Fruit fly (Drosophila melanogaster): ENCODE results near the gene Rlip.

Rlip gene

dm6 chr3R:21060430-21061245 is 43.2 kb downstream of the Rlip start, which contains the start of gene Mvl (continued):
- TF ChIP-seq CG17568 (GFP tag; optimal IDR thresholded peaks at IDR 0.05) (no peak), CG15269 (tag; optimal IDR thresholded peaks at IDR 0.05) (no peak), CG17612 (GFP tag; IDR thresholded peaks at IDR 0.05) (no peak), maf-S (GFP tag; optimal IDR thresholded peaks at IDR 0.05) (no peak), CG9932 (GFP tag; IDR thresholded peaks at IDR 0.05) (no peak), nom (GFP tag; optimal IDR thresholded peaks at IDR 0.05) (peak; percentile 28), fu2 (GFP tag; optimal IDR thresholded peaks at IDR 0.05) (no peak), Sox102F (GFP tag; optimal IDR thresholded peaks at IDR 0.05) (no peak), vvl (GFP tag; IDR thresholded peaks at IDR 0.05) (no peak; the same call in 1 of the 2 replicates), CG10431 (GFP tag; optimal IDR thresholded peaks at IDR 0.05) (no peak), ranshi (GFP tag; IDR thresholded peaks at IDR 0.05) (no peak), CG6813 (GFP tag; optimal IDR thresholded peaks at IDR 0.05) (no peak), mld (GFP tag; IDR thresholded peaks at IDR 0.05; ENCODE audit: partially characterized antibody) (no peak), da (GFP tag; optimal IDR thresholded peaks at IDR 0.05) (no peak), Meics (GFP tag; optimal IDR thresholded peaks at IDR 0.05) (no peak), Rx (GFP tag; IDR thresholded peaks at IDR 0.05) (no peak), Hr51 (GFP tag; optimal IDR thresholded peaks at IDR 0.05) (no peak), so (GFP tag; IDR thresholded peaks at IDR 0.05) (no peak), az2 (GFP tag; optimal IDR thresholded peaks at IDR 0.05) (no peak), E2f2 (GFP tag; IDR thresholded peaks at IDR 0.05) (peak; percentile 82; the same call in 1 of the 2 replicates), CG13287 (GFP tag; IDR thresholded peaks at IDR 0.05; ENCODE audit: partially characterized antibody) (0 out of 2 replicates have a peak, but pooled peaks have one; percentile 41), disco-r (GFP tag; optimal IDR thresholded peaks at IDR 0.05) (no peak), gem (tag; optimal IDR thresholded peaks at IDR 0.05) (no peak), jing (GFP tag; optimal IDR thresholded peaks at IDR 0.05) (no peak), Oaz (GFP tag; IDR thresholded peaks at IDR 0.05) (no peak), mirr (GFP tag; optimal IDR thresholded peaks at IDR 0.05) (peak; percentile 30), ac (GFP tag; optimal IDR thresholded peaks at IDR 0.05) (no peak), tup (GFP tag; optimal IDR thresholded peaks at IDR 0.05) (no peak), CG9797 (GFP tag; optimal IDR thresholded peaks at IDR 0.05) (peak; percentile 17), eyg (GFP tag; optimal IDR thresholded peaks at IDR 0.05) (no peak), CG6689 (GFP tag; IDR thresholded peaks at IDR 0.05) (no peak), CG13624 (GFP tag; optimal IDR thresholded peaks at IDR 0.05) (peak; percentile 32), zen2 (GFP tag; IDR thresholded peaks at IDR 0.05; ENCODE audit: partially characterized antibody) (peak; percentile 71; the same call in 2 of the 3 replicates), CG10366 (GFP tag; IDR thresholded peaks at IDR 0.05) (no peak), CG7963 (GFP tag; IDR thresholded peaks at IDR 0.05; ENCODE audit: partially characterized antibody) (no peak), CG13123 (GFP tag; optimal IDR thresholded peaks at IDR 0.05) (no peak), Oli (tag; optimal IDR thresholded peaks at IDR 0.05) (no peak), CG13296 (GFP tag; optimal IDR thresholded peaks at IDR 0.05) (no peak), CG5180 (GFP tag; optimal IDR thresholded peaks at IDR 0.05) (no peak), Hr3 (GFP tag; optimal IDR thresholded peaks at IDR 0.05) (no peak), Blimp-1 (GFP tag; optimal IDR thresholded peaks at IDR 0.05) (peak; percentile 39), fd102C (GFP tag; optimal IDR thresholded peaks at IDR 0.05) (no peak), jumu (GFP tag; optimal IDR thresholded peaks at IDR 0.05) (no peak), CG2712 (tag; optimal IDR thresholded peaks at IDR 0.05) (peak; percentile 39), CG18619 (GFP tag; optimal IDR thresholded peaks at IDR 0.05) (no peak), ato (GFP tag; IDR thresholded peaks at IDR 0.05; ENCODE audit: partially characterized antibody) (no peak), emc (GFP tag; optimal IDR thresholded peaks at IDR 0.05) (no peak), CG16863 (GFP tag; optimal IDR thresholded peaks at IDR 0.05) (no peak), CG2889 (GFP tag; IDR thresholded peaks at IDR 0.05) (no peak)
